Fruit fly (Drosophila melanogaster) whole organism, adult: ENCODE data around the gene Mkp3.

ENCODE experiments used
- CG5204 ChIP-seq: fragments of 200-800 bp; sonication (Bioruptor generic); optimal IDR thresholded peaks from 2 replicates; lab custom pipeline; 2016; ENCODE audit warnings: missing biosample characterization, missing genetic modification characterization
- CG7045 ChIP-seq: fragments of 200-800 bp; sonication (Bioruptor generic); optimal IDR thresholded peaks from 2 replicates; lab custom pipeline; 2017; ENCODE audit warnings: missing biosample characterization, mild to moderate bottlenecking, missing genetic modification characterization
- Mnt ChIP-seq: fragments of 200-800 bp; sonication (Bioruptor generic); optimal IDR thresholded peaks from 2 replicates; lab custom pipeline; 2016; ENCODE audit warnings: missing biosample characterization, mild to moderate bottlenecking, missing genetic modification characterization
- tj ChIP-seq: fragments of 200-800 bp; sonication (Bioruptor generic); optimal IDR thresholded peaks from 3 replicates; lab custom pipeline; 2017; ENCODE audit warnings: missing biosample characterization, mild to moderate bottlenecking, missing genetic modification characterization, moderate library complexity

DNA sequence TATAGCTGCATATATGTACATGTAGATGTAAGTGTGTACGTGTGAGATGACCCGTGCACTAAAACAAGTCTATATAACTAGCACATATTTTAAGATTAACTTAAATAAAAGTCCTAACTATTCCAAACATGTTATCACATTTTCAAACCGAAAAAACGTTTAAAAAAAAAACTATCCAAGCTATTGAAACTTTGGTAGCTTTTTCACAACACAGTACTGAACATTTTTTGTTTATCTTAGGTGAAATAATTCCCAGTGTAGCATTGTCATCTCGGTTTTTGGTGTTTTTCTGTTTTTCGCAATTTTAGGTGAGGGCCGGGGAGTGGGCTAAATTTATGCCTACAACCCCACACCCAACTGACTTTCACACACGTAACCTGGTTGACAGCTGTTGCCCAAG, 59.1 kb downstream of the Mkp3 start:
- TF ChIP-seq Mnt (GFP tag; lab: Kevin White, UChicago) (no peak), CG7045 (no peak), CG5204 (GFP tag; lab: Kevin White, UChicago) (no peak), tj (GFP tag; lab: Kevin White, UChicago) (no peak)
